Worm (Caenorhabditis elegans) whole organism, L1 larva: Measurements from ENCODE around the gene F59A7.12.
A peak's percentile ranks its signal among the peaks of the same experiment; 100 is the strongest.

Experiments used
- C16A3.4 ChIP-seq: fragments of 150-350 bp; optimal IDR thresholded peaks from 2 replicates; lab custom pipeline; 2014; ENCODE audit warnings: missing biosample characterization, missing genetic modification characterization
- ama-1 ChIP-seq: fragments of 150-350 bp; optimal IDR thresholded peaks from 2 replicates; lab custom pipeline; 2014
- blmp-1 ChIP-seq: fragments of 150-350 bp; optimal IDR thresholded peaks from 2 replicates; lab custom pipeline; 2014; ENCODE audit warnings: missing biosample characterization, missing genetic modification characterization
- ceh-63 ChIP-seq: fragments of 200-800 bp; sonication (Bioruptor generic); optimal IDR thresholded peaks from 2 replicates; lab custom pipeline; 2018; ENCODE audit warnings: mild to moderate bottlenecking, missing genetic modification characterization, missing compliant biosample characterization
- ceh-8 ChIP-seq: fragments of 200-800 bp; sonication (Bioruptor generic); optimal IDR thresholded peaks from 2 replicates; lab custom pipeline; 2018; ENCODE audit warnings: mild to moderate bottlenecking, missing genetic modification characterization, moderate library complexity, missing compliant biosample characterization
- ceh-82 ChIP-seq, 3 experiments: fragments of 150-350 bp in 1 of 3; sonication (generic microtip) in 2 of 3; optimal IDR thresholded peaks; 2 replicates each; lab custom pipeline; 2014 to 2017; ENCODE audit warnings: missing biosample characterization in 3 of 3, missing genetic modification characterization in 3 of 3
- ceh-88 ChIP-seq: fragments of 200-800 bp; sonication (Bioruptor generic); IDR thresholded peaks from 2 replicates; pipeline ENCODE4 v1.3.6; 2022; ENCODE audit warnings: missing genetic modification characterization, missing compliant biosample characterization
- efl-1 ChIP-seq, 4 experiments: fragments of 150-350 bp; optimal IDR thresholded peaks in 3 of 4; peaks in 1 of 4; 1 replicate in 1 of 4; 2 replicates in 3 of 4; lab custom pipeline; 2014; ENCODE audit warnings: missing biosample characterization in 2 of 4, missing genetic modification characterization in 2 of 4, missing genetic modification reagents in 2 of 4
- egl-27 ChIP-seq, 2 experiments: fragments of 150-350 bp in 1 of 2; sonication (generic microtip); optimal IDR thresholded peaks; 3 replicates each; lab custom pipeline; 2017 to 2018; ENCODE audit warnings: missing biosample characterization in 2 of 2, missing genetic modification characterization in 2 of 2, missing genetic modification reagents in 2 of 2
- elt-3 ChIP-seq, 6 experiments: fragments of 150-350 bp in 1 of 6; sonication (generic microtip); optimal IDR thresholded peaks; 2 replicates each; lab custom pipeline; 2017 to 2018; ENCODE audit warnings: missing biosample characterization in 6 of 6, missing genetic modification characterization in 6 of 6, inconsistent platforms in 1 of 6
- fkh-8 ChIP-seq: sonication (generic microtip); optimal IDR thresholded peaks from 2 replicates; lab custom pipeline; 2016; ENCODE audit warnings: mild to moderate bottlenecking, missing genetic modification characterization, missing compliant biosample characterization
- fos-1 ChIP-seq: fragments of 150-350 bp; optimal IDR thresholded peaks from 2 replicates; lab custom pipeline; 2014; ENCODE audit warnings: missing biosample characterization, missing genetic modification characterization
- grh-1 ChIP-seq: fragments of 200-800 bp; sonication (Bioruptor generic); IDR thresholded peaks from 2 replicates; pipeline ENCODE4 v1.3.6; 2022; ENCODE audit warnings: missing genetic modification reagents, missing genetic modification characterization, missing compliant biosample characterization
- hlh-4 ChIP-seq: sonication (generic microtip); optimal IDR thresholded peaks from 2 replicates; lab custom pipeline; 2016; ENCODE audit warnings: mild to moderate bottlenecking, missing genetic modification characterization, missing compliant biosample characterization
- irx-1 ChIP-seq: sonication (generic microtip); optimal IDR thresholded peaks from 2 replicates; lab custom pipeline; 2016; ENCODE audit warnings: missing genetic modification characterization, missing compliant biosample characterization
- jun-1 ChIP-seq: fragments of 150-350 bp; optimal IDR thresholded peaks from 2 replicates; lab custom pipeline; 2014; ENCODE audit warnings: missing biosample characterization, missing genetic modification reagents, missing genetic modification characterization
- lin-14 ChIP-seq: fragments of 200-800 bp; sonication (Bioruptor generic); optimal IDR thresholded peaks from 2 replicates; lab custom pipeline; 2018; ENCODE audit warnings: mild to moderate bottlenecking, missing genetic modification characterization, moderate library complexity, missing compliant biosample characterization
- lin-15B ChIP-seq: fragments of 150-350 bp; sonication (generic microtip); optimal IDR thresholded peaks from 3 replicates; lab custom pipeline; 2014; ENCODE audit warnings: missing biosample characterization, missing genetic modification characterization
- lir-3 ChIP-seq: sonication (generic microtip); optimal IDR thresholded peaks from 2 replicates; lab custom pipeline; 2016; ENCODE audit warnings: mild to moderate bottlenecking, missing genetic modification characterization, moderate library complexity, missing compliant biosample characterization; ENCODE audit not compliant: poor library complexity
- lsy-2 ChIP-seq, 2 experiments: fragments of 150-350 bp; optimal IDR thresholded peaks; 2 replicates each; lab custom pipeline; 2014; ENCODE audit warnings: missing biosample characterization in 2 of 2, missing genetic modification characterization in 2 of 2
- mdl-1 ChIP-seq, 2 experiments: fragments of 150-350 bp; optimal IDR thresholded peaks; 2 replicates each; lab custom pipeline; 2014 to 2017; ENCODE audit warnings: missing biosample characterization in 2 of 2, missing genetic modification characterization in 2 of 2, inconsistent platforms in 1 of 2
- nhr-11 ChIP-seq: fragments of 150-350 bp; optimal IDR thresholded peaks from 2 replicates; lab custom pipeline; 2014; ENCODE audit warnings: missing biosample characterization, missing genetic modification characterization
- nhr-20 ChIP-seq: sonication (generic microtip); optimal IDR thresholded peaks from 2 replicates; lab custom pipeline; 2016; ENCODE audit warnings: mild to moderate bottlenecking, missing genetic modification characterization, missing compliant biosample characterization
- nhr-28 ChIP-seq: fragments of 150-350 bp; optimal IDR thresholded peaks from 2 replicates; lab custom pipeline; 2014; ENCODE audit warnings: missing biosample characterization, missing genetic modification characterization
- nhr-47 ChIP-seq: sonication (generic microtip); optimal IDR thresholded peaks from 2 replicates; lab custom pipeline; 2016; ENCODE audit warnings: mild to moderate bottlenecking, missing genetic modification characterization, moderate library complexity, missing compliant biosample characterization
- nhr-71 ChIP-seq: sonication (generic microtip); optimal IDR thresholded peaks from 2 replicates; lab custom pipeline; 2016; ENCODE audit warnings: mild to moderate bottlenecking, missing genetic modification characterization, moderate library complexity, missing compliant biosample characterization
- pax-3 ChIP-seq: fragments of 200-800 bp; sonication (Bioruptor generic); optimal IDR thresholded peaks from 2 replicates; lab custom pipeline; 2018; ENCODE audit warnings: mild to moderate bottlenecking, missing genetic modification characterization, moderate library complexity, missing compliant biosample characterization
- pqm-1 ChIP-seq: sonication (generic microtip); optimal IDR thresholded peaks from 3 replicates; lab custom pipeline; 2017; ENCODE audit warnings: missing biosample characterization, missing genetic modification characterization
- rnt-1 ChIP-seq: sonication (generic microtip); optimal IDR thresholded peaks from 2 replicates; lab custom pipeline; 2016; ENCODE audit warnings: mild to moderate bottlenecking, missing genetic modification characterization, moderate library complexity, missing compliant biosample characterization
- tbx-2 ChIP-seq: sonication (generic microtip); optimal IDR thresholded peaks from 2 replicates; lab custom pipeline; 2016; ENCODE audit warnings: missing genetic modification characterization, missing compliant biosample characterization
- tlp-1 ChIP-seq: fragments of 150-350 bp; optimal IDR thresholded peaks from 2 replicates; lab custom pipeline; 2014; ENCODE audit warnings: missing biosample characterization, missing genetic modification characterization
- unc-30 ChIP-seq: sonication (generic microtip); optimal IDR thresholded peaks from 2 replicates; lab custom pipeline; 2017; ENCODE audit warnings: missing biosample characterization, missing genetic modification characterization
- unc-62 ChIP-seq: fragments of 150-350 bp; optimal IDR thresholded peaks from 2 replicates; lab custom pipeline; 2014; ENCODE audit warnings: missing biosample characterization, missing genetic modification reagents, missing genetic modification characterization
- xbp-1 ChIP-seq: sonication (generic microtip); optimal IDR thresholded peaks from 2 replicates; lab custom pipeline; 2016; ENCODE audit warnings: missing genetic modification characterization, missing compliant biosample characterization

F59A7.12 gene

DNA sequence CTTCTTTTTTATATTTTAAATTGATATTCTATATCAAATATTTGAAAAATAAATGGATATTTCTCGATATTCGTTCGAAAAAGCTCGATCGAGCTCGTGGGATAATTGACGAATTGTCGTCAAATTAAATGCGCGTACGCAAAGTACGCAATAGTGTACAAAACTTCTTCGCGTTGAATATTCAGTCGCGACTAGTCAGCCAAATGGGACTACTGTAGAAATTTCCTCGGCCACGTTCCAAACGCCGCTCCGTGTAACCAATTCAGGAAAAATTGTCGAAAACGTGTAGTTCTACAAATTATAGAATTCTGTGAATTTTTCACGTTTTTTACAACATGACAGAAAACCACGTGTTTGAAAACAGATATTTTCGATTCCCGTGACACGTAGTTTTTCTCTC is 21.6 kb upstream of the F59A7.12 start (continued):
- TF ChIP-seq hlh-4 (tag; lab: Kevin White, UChicago): no peak

DNA sequence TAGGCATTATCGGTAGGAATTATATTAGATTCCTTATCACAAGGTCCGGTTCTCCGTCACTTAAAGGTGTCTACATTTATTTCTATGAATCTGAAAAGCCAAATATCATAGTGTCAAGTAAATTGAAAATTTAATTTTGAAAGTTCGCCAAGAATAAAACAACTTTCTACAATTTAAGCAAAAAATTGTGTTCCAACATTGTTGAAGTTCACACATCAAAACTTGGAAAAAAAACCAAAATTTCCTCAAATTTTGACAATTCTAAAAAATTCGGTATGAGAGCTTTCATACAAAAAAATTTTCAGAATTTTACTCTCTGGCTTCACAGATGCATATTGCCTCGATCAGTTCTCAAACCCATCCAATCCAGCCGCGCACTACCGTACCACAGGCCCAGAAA is 18.2 kb upstream of the F59A7.12 start, which contains the start of gene F59A7.7:
Gene F59A7.7 (plus strand): TSS at position 301 of the 400 bp plus-strand sequence.
- TF ChIP-seq ceh-8 (GFP tag; lab: Kevin White, UChicago) (no peak), rnt-1 (no peak), pqm-1 (tag; lab: Kevin White, UChicago) (no peak), pax-3 (tag; lab: Kevin White, UChicago) (no peak), irx-1 (tag; lab: Kevin White, UChicago) (no peak), jun-1 (tag; lab: Kevin White, UChicago) (no peak), ceh-88 (no peak), nhr-20 (tag; lab: Kevin White, UChicago) (no peak), lin-14 (GFP tag; lab: Kevin White, UChicago) (no peak), blmp-1 (tag; lab: Kevin White, UChicago) (no peak), unc-30 (no peak), ama-1 (lab: Kevin White, UChicago) (no peak), tlp-1 (tag; lab: Kevin White, UChicago) (no peak), elt-3 (tag; optimal IDR thresholded peaks at IDR 0.05; lab: Kevin White, UChicago) (no peak), efl-1 (optimal IDR thresholded peaks at IDR 0.05; lab: Kevin White, UChicago) (no peak), efl-1 (GFP tag; optimal IDR thresholded peaks at IDR 0.05 in 1 of 2; lab: Kevin White, UChicago) (no peak), grh-1 (GFP tag; lab: Robert Waterston, UW) (no peak), lin-15B (tag; lab: Kevin White, UChicago) (no peak), C16A3.4 (tag; lab: Kevin White, UChicago) (no peak), fos-1 (tag; lab: Kevin White, UChicago) (no peak)

DNA sequence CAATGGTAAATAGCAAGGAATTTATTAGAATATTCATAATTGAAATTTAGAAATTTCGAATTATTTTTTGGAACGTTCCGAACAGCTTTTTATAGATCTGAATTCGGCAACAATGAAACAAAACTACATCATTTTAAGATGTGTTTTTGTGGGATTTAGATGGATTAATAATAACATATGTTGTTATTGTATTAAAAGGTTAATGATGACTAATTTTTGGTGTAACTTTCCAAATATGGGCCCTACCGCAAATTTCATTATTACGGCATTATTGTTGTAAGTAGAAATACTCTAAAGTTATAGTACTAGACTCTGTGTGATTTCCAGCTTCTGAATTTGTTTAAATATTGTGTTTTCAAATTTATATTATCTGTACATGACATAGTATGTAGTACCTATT is 16.2 kb upstream of the F59A7.12 start, which contains the start of gene F59A7.11:
Gene F59A7.11 (minus strand): TSS at position 101 of the 400 bp plus-strand sequence.
- no peak for TF ChIP-seq tbx-2 (tag; lab: Kevin White, UChicago)

DNA sequence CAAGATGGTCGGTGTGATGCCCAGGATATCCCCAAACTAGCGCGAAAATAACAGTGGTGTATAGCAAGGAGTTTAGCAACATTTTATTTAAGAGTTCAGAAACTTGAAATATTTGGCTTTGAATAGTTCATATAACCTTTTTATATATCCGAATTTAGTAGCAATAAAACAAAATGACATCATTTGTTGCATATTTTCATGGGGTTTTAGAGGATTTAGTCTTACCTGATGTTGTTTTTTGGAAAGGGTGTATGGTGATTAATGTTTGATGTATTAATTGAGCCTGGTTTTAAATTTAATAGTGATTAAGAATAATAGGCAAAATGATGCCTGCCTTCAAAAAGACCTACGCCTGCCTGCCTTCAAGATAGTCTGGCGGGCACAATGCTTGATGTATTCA is 13.5 kb upstream of the F59A7.12 start, which contains the start of gene F59A7.2:
Gene F59A7.2 (minus strand): TSS at position 101 of the 400 bp plus-strand sequence.
- TF ChIP-seq egl-27 (tag; optimal IDR thresholded peaks at IDR 0.05; lab: Kevin White, UChicago): no peak

DNA sequence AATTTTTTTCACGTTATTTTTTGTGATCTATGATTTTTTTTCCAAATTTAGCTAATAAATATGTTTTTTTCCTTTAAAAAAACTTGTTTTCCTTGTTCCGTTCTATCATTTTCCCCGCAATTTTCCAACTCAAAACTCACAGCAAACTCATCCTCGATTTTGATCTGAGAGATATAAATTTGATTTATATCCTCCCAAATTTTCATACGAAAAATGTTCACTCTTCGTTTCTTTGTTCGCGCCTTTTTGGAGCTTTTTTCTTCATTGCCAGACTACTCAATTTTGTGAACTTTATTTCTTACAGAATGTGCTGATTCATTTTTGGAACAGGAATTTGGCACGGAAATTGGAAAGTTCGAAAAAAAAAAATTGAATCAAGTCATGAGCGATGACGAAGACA is 11.3 kb upstream of the F59A7.12 start, which contains the start of gene F59A7.14:
Gene F59A7.14 (plus strand): TSS at position 301 of the 400 bp plus-strand sequence.
- TF ChIP-seq lir-3 (tag; lab: Kevin White, UChicago) (no peak), mdl-1 (tag; optimal IDR thresholded peaks at IDR 0.05; lab: Kevin White, UChicago) (no peak), lin-15B (tag; lab: Kevin White, UChicago) (no peak), nhr-11 (no peak), xbp-1 (tag; lab: Kevin White, UChicago) (no peak), nhr-20 (tag; lab: Kevin White, UChicago) (no peak), ceh-63 (GFP tag; lab: Kevin White, UChicago) (no peak)

DNA sequence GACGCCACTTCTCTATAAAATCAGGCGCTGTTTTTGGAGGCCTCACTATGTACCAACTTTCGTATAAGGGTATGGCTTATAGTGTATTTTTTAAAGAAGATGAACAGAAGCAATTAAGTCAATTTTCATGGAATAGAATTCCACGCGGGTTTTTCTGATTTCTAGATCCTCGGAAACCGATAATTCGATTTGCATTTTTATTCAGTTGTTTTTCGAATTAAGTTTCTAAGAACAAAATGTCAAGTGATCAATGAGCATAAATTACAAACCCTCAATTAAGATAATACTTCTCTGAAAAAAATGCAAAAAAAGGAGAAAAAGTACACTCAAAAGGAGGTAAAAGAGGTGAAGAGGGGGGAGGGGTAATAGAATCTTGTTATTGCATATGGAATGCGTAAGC is 8.7 kb upstream of the F59A7.12 start:
- TF ChIP-seq hlh-4 (tag; lab: Kevin White, UChicago): no peak
- no peak for TF ChIP-seq nhr-28 (tag; lab: Kevin White, UChicago)
- no peak for TF ChIP-seq ceh-82 (tag; optimal IDR thresholded peaks at IDR 0.05; lab: Kevin White, UChicago)
- no peak for TF ChIP-seq lsy-2 (tag; optimal IDR thresholded peaks at IDR 0.05; lab: Kevin White, UChicago)
- peak; percentile 59 for TF ChIP-seq fkh-8 (tag; lab: Kevin White, UChicago)
- no peak for TF ChIP-seq unc-62 (GFP tag; lab: Kevin White, UChicago)
- peak; percentile 59 for TF ChIP-seq nhr-71 (tag; lab: Kevin White, UChicago)
- TF ChIP-seq nhr-47: peak; percentile 50
- TF ChIP-seq, all 84 proteins: peak for 3
